Worm (Caenorhabditis elegans): ENCODE results near the gene col-157.
A peak's percentile ranks its signal among the peaks of the same experiment; 100 is the strongest.

The col-157 gene

ce11 chrV:11503081-11503751, 19.4 kb downstream of the col-157 start, which contains the start of gene C55A6.12:
C55A6.12 (minus strand) TSS chrV:11503131.
- TF ChIP-seq him-1 (tag; optimal IDR thresholded peaks at IDR 0.05) (no peak), dao-5 (tag; optimal IDR thresholded peaks at IDR 0.05) (no peak), W03F9.2 (tag; optimal IDR thresholded peaks at IDR 0.05) (no peak)

- TF ChIP-seq W03F9.2 (tag; optimal IDR thresholded peaks at IDR 0.05), result peak; percentile 56
Observed at ce11 chrV:11504853-11505397, 21.1 kb downstream of the col-157 start, which contains the start of the genes C55A6.1 and C55A6.10. C55A6.1 (minus strand) TSS chrV:11504968. C55A6.10 (plus strand) TSS chrV:11505347.

ce11 chrV:11506347-11506746, 22.5 kb downstream of the col-157 start:
- no peak for TF ChIP-seq W03F9.2 (tag; optimal IDR thresholded peaks at IDR 0.05)
- no peak for TF ChIP-seq dao-5 (tag; optimal IDR thresholded peaks at IDR 0.05)
- TF ChIP-seq him-1 (tag; optimal IDR thresholded peaks at IDR 0.05), result no peak

ce11 chrV:11508773-11509172, 24.9 kb downstream of the col-157 start, which contains the start of gene ttll-5:
ttll-5 (plus strand) TSS chrV:11509060.
- TF ChIP-seq him-1 (tag; optimal IDR thresholded peaks at IDR 0.05) (no peak), W03F9.2 (tag; optimal IDR thresholded peaks at IDR 0.05) (no peak), dao-5 (tag; optimal IDR thresholded peaks at IDR 0.05) (no peak)

DNA sequence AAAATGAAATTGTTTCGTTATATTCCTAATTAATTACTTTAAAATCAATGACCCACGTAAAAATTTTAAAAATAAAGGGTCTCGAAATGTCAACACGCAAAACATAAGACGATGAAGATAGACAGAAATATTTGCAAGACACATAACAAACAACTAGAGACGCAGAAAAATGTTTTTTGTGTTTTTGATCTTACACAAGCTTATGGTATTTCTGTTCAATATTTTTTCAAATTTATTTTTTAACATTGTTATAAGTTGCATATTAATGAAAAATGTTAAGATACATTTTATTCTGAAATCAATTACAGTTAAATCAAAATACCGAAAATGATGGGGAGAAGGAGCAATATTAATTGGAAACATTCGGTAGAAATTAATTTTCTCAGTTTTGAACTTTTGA, 29.6 kb downstream of the col-157 start, which contains the start of gene C55A6.3:
Gene C55A6.3, minus strand, starts transcription at position 101 of the 400 bp plus-strand sequence.
- no peak for TF ChIP-seq dao-5 (tag; optimal IDR thresholded peaks at IDR 0.05)
- TF ChIP-seq him-1 (tag; optimal IDR thresholded peaks at IDR 0.05), result no peak
- TF ChIP-seq W03F9.2 (tag; optimal IDR thresholded peaks at IDR 0.05), result no peak

DNA sequence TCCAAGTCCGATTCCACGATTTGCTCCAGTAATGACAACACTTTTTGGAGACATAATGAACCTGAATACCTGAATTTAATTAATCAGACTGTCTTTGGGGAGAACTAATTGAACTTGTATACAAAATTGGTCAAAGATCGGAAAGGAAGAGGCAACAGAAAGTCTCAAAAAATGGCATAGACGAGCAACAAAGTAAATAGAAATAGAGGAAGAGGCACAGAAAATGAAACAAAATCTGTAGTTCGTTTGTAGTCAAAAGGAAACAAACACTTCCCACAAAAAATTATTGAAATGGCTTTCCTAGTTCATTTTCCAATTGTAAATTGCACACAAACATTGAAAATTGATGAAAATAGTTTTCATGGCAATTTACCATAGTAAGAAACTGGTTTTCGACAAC, 30.8 kb downstream of the col-157 start, which contains the start of gene C55A6.6:
Gene C55A6.6, minus strand, starts transcription at position 61 of the 400 bp plus-strand sequence.
- TF ChIP-seq W03F9.2 (tag; optimal IDR thresholded peaks at IDR 0.05), result no peak
- no peak for TF ChIP-seq him-1 (tag; optimal IDR thresholded peaks at IDR 0.05)
- no peak for TF ChIP-seq dao-5 (tag; optimal IDR thresholded peaks at IDR 0.05)

- TF ChIP-seq him-1 (tag; optimal IDR thresholded peaks at IDR 0.05) (no peak), W03F9.2 (tag; optimal IDR thresholded peaks at IDR 0.05) (no peak), dao-5 (tag; optimal IDR thresholded peaks at IDR 0.05) (no peak)
Observed at ce11 chrV:11515145-11515544, 31.3 kb downstream of the col-157 start.

DNA sequence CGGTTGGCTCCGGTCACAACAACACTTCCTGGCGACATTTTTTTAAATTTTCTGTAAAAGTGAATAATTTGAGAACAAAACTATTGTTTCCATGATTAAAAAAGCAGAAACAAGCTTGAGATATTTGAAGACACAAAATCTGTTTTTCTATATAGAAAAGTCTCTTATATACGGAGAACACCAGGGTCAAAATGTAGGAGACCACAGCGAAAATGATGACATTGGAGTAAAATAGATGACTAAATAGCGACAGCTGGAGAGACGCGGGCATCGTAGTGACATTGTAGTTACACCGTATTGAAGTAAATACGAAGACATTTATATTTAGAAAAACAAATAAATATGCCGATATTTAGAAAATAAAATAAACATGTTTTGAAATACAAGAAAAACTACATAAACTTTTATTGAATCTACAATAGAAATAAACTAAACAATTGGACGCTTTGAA, 32.3 kb downstream of the col-157 start, which contains the start of gene sdz-8:
Gene sdz-8, minus strand, starts transcription at position 51 of the 451 bp plus-strand sequence.
- TF ChIP-seq W03F9.2 (tag; optimal IDR thresholded peaks at IDR 0.05), result no peak
- no peak for TF ChIP-seq dao-5 (tag; optimal IDR thresholded peaks at IDR 0.05)
- no peak for TF ChIP-seq him-1 (tag; optimal IDR thresholded peaks at IDR 0.05)

- TF ChIP-seq him-1 (tag; optimal IDR thresholded peaks at IDR 0.05), result no peak
- TF ChIP-seq dao-5 (tag; optimal IDR thresholded peaks at IDR 0.05), result no peak
- TF ChIP-seq W03F9.2 (tag; optimal IDR thresholded peaks at IDR 0.05), result no peak
Observed at ce11 chrV:11517789-11518188, 33.9 kb downstream of the col-157 start, which contains the start of gene C55A6.4. C55A6.4 (minus strand) TSS chrV:11517889.

- TF ChIP-seq dao-5 (tag; optimal IDR thresholded peaks at IDR 0.05) (no peak), him-1 (tag; optimal IDR thresholded peaks at IDR 0.05) (no peak), W03F9.2 (tag; optimal IDR thresholded peaks at IDR 0.05) (no peak)
Observed at ce11 chrV:11520215-11520614, 36.4 kb downstream of the col-157 start, which contains the start of the genes C55A6.11 and C55A6.7. C55A6.11 (plus strand) TSS chrV:11520515. C55A6.7 (minus strand) TSS chrV:11520530.

DNA sequence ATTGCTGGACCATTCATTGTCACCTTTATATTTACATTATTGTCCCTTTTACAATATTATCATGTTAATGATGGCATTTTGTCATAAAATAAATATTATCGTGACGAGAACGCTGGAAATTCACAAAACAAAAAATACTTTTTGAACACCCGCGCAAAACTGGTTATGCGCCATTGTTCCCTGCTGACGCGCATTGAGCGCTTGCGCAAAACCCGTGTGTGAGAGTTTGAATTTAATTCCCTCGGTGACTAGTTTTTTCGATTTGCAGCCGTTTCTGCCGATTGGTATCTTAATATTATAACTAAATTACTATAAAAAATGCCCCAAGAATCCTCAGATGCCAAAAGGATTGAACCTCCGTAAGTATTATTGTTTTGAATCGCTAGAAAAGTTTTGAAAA, 37.6 kb downstream of the col-157 start, which contains the start of gene pafo-1:
Gene pafo-1, plus strand, starts transcription at position 256 of the 400 bp plus-strand sequence.
- TF ChIP-seq him-1 (tag; optimal IDR thresholded peaks at IDR 0.05), result peak; percentile 12
- no peak for TF ChIP-seq dao-5 (tag; optimal IDR thresholded peaks at IDR 0.05)
- peak; percentile 85 for TF ChIP-seq W03F9.2 (tag; optimal IDR thresholded peaks at IDR 0.05)

- TF ChIP-seq W03F9.2 (tag; optimal IDR thresholded peaks at IDR 0.05) (no peak), dao-5 (tag; optimal IDR thresholded peaks at IDR 0.05) (no peak)
Observed at ce11 chrV:11525338-11525737, 41.5 kb downstream of the col-157 start.

DNA sequence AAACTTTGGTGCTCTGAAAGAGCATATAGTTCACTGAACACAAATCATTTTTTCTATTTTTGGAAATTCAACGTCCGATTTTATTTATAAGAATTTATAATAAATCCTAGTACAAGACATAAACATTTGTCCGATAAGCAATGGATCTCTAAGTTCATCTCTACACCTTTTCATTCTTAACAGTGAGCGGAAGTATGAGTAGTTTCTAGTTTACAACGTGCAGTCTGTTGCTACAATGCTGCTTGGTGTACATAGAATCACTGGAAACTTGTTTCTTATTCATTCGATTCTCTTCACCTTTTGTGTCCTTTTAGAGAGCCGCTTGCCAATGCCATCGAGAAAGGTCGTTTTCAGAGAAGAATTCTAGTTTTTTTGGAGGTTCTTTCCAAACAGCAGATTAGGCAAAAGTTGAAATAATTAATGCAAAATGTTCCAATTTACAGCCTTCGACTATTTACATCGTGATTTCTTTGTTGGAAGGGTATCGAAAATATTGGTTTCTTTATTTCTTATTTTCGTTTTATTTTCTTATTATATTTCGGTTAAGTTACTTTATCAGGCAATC, 43.2 kb downstream of the col-157 start:
- TF ChIP-seq W03F9.2 (tag; optimal IDR thresholded peaks at IDR 0.05) (no peak), him-1 (tag; optimal IDR thresholded peaks at IDR 0.05) (no peak), dao-5 (tag; optimal IDR thresholded peaks at IDR 0.05) (no peak)

DNA sequence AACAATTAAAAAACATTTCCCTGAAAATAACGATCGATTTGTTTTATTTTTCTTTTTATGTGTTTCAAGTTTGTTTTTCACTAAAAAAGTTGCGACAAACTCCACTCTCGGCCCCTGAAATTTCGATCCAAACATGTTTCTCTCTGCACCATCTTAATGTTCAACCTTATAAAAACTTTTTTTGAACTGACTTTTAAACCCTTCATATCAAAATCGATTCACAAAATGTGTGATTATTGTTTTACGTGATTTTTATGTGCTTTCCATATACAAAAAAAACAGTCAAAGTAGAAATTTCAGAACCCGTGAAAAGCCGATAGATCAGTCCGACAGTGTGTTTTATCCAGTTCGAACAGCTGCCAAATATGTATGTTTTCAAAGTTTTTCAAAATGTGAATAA, 43.7 kb downstream of the col-157 start, which contains the start of gene ccch-1:
Gene ccch-1, plus strand, starts transcription at position 301 of the 400 bp plus-strand sequence.
- TF ChIP-seq him-1 (tag; optimal IDR thresholded peaks at IDR 0.05) (no peak), W03F9.2 (tag; optimal IDR thresholded peaks at IDR 0.05) (no peak), dao-5 (tag; optimal IDR thresholded peaks at IDR 0.05) (no peak)
